Worm (Caenorhabditis elegans) whole organism, L4 larva: Measurements from ENCODE around the gene uroc-1.
"Not testable (repeated sequence)": the region's sequence is repeated elsewhere in the genome, so short reads cannot be mapped to it uniquely, and the experiment has no call there.

Source experiments
- dpl-1 ChIP-seq: fragments of 150-350 bp; optimal IDR thresholded peaks from 2 replicates; lab custom pipeline; 2014; ENCODE audit warnings: missing biosample characterization, missing genetic modification reagents, missing genetic modification characterization
- lin-39 ChIP-seq: fragments of 150-350 bp; optimal IDR thresholded peaks from 2 replicates; lab custom pipeline; 2014; ENCODE audit warnings: missing biosample characterization, missing genetic modification reagents, missing genetic modification characterization
- snpc-4 ChIP-seq: fragments of 150-350 bp; optimal IDR thresholded peaks from 2 replicates; lab custom pipeline; 2014; ENCODE audit warnings: missing biosample characterization, missing genetic modification characterization

ce11 chrIV:16577188-16577587, 34.6 kb upstream of the uroc-1 start:
- not testable (repeated sequence) for TF ChIP-seq lin-39; dpl-1 (GFP tag; lab: Kevin White, UChicago); snpc-4 (tag; lab: Kevin White, UChicago)
